Worm (Caenorhabditis elegans) whole organism, L4 larva: ENCODE data around the gene clec-151.

Source experiments
- D1046.2 ChIP-seq: fragments of 200-800 bp; sonication (Bioruptor generic); IDR thresholded peaks from 2 replicates; pipeline ENCODE4 v1.3.6; 2022; ENCODE audit warnings: missing genetic modification characterization, missing compliant biosample characterization
- Y105C5A.15 ChIP-seq: fragments of 200-800 bp; sonication (Bioruptor generic); IDR thresholded peaks from 2 replicates; pipeline ENCODE4 v1.3.6; 2022; ENCODE audit warnings: missing genetic modification characterization, missing compliant biosample characterization
- ZK337.2 ChIP-seq: fragments of 200-800 bp; sonication (Bioruptor generic); IDR thresholded peaks from 2 replicates; pipeline ENCODE4 v1.3.6; 2022; ENCODE audit warnings: missing genetic modification reagents, missing genetic modification characterization, missing compliant biosample characterization
- aha-1 ChIP-seq: fragments of 150-350 bp; peaks from one replicate; lab custom pipeline; 2014; ENCODE audit warnings: missing biosample characterization, missing genetic modification characterization
- arid-1 ChIP-seq: fragments of 200-800 bp; sonication (Bioruptor generic); conservative IDR thresholded peaks from 2 replicates; pipeline ENCODE4 v1.3.6; 2022; ENCODE audit warnings: missing genetic modification reagents, missing genetic modification characterization, missing compliant biosample characterization
- ceh-44 ChIP-seq: fragments of 200-800 bp; sonication (Bioruptor generic); IDR thresholded peaks from 2 replicates; pipeline ENCODE4 v1.3.6; 2022; ENCODE audit warnings: missing genetic modification reagents, missing genetic modification characterization, missing compliant biosample characterization
- ceh-82 ChIP-seq: sonication (generic microtip); optimal IDR thresholded peaks from 2 replicates; lab custom pipeline; 2017; ENCODE audit warnings: missing biosample characterization, missing genetic modification characterization
- ces-1 ChIP-seq: fragments of 150-350 bp; sonication (generic microtip); optimal IDR thresholded peaks from 4 replicates; lab custom pipeline; 2014; ENCODE audit warnings: missing biosample characterization, missing genetic modification reagents, missing genetic modification characterization
- ctbp-1 ChIP-seq: fragments of 200-800 bp; sonication (Bioruptor generic); IDR thresholded peaks from 2 replicates; pipeline ENCODE4 v1.3.6; 2022; ENCODE audit warnings: missing genetic modification reagents, missing genetic modification characterization, missing compliant biosample characterization
- daf-16 ChIP-seq, 3 experiments: sonication (generic microtip); optimal IDR thresholded peaks; 2 replicates each; lab custom pipeline; 2016 to 2017; ENCODE audit warnings: missing genetic modification characterization in 3 of 3, missing genetic modification reagents in 3 of 3, mild to moderate bottlenecking in 2 of 3, missing compliant biosample characterization in 2 of 3, missing biosample characterization in 1 of 3, moderate library complexity in 1 of 3
- dmd-8 ChIP-seq: fragments of 200-800 bp; sonication (Bioruptor generic); IDR thresholded peaks from 2 replicates; pipeline ENCODE4 v1.3.6; 2022; ENCODE audit warnings: missing genetic modification characterization, missing compliant biosample characterization
- fkh-10 ChIP-seq: fragments of 150-350 bp; optimal IDR thresholded peaks from 2 replicates; lab custom pipeline; 2014; ENCODE audit warnings: missing biosample characterization, missing genetic modification reagents, missing genetic modification characterization
- fos-1 ChIP-seq: fragments of 150-350 bp; optimal IDR thresholded peaks from 2 replicates; lab custom pipeline; 2014; ENCODE audit warnings: missing biosample characterization, missing genetic modification characterization
- hif-1 ChIP-seq, 2 experiments: sonication (generic microtip); optimal IDR thresholded peaks; 2 replicates each; lab custom pipeline; 2016 to 2017; ENCODE audit warnings: missing compliant biosample characterization in 2 of 2, missing genetic modification characterization in 2 of 2, missing genetic modification reagents in 2 of 2, missing genotype in 2 of 2, mild to moderate bottlenecking in 1 of 2
- hlh-11 ChIP-seq: fragments of 200-800 bp; sonication (Bioruptor generic); optimal IDR thresholded peaks from 2 replicates; lab custom pipeline; 2018; ENCODE audit warnings: mild to moderate bottlenecking, missing genetic modification characterization, missing compliant biosample characterization
- hlh-30 ChIP-seq: sonication (generic microtip); optimal IDR thresholded peaks from 2 replicates; lab custom pipeline; 2017; ENCODE audit warnings: antibody characterized with exemption, mild to moderate bottlenecking, missing genetic modification characterization, missing compliant biosample characterization; ENCODE audit not compliant: insufficient read depth
- jun-1 ChIP-seq: fragments of 150-350 bp; optimal IDR thresholded peaks from 2 replicates; lab custom pipeline; 2014; ENCODE audit warnings: missing biosample characterization, missing genetic modification reagents, missing genetic modification characterization
- lsy-2 ChIP-seq, 2 experiments: fragments of 150-350 bp in 1 of 2; sonication (generic microtip) in 1 of 2; optimal IDR thresholded peaks; 2 replicates each; lab custom pipeline; 2014 to 2017; ENCODE audit warnings: missing biosample characterization in 2 of 2, missing genetic modification characterization in 2 of 2
- mep-1 ChIP-seq: fragments of 150-350 bp; sonication (generic microtip); optimal IDR thresholded peaks from 3 replicates; lab custom pipeline; 2014; ENCODE audit warnings: missing biosample characterization, missing genetic modification characterization
- mes-2 ChIP-seq: sonication (generic microtip); optimal IDR thresholded peaks from 2 replicates; lab custom pipeline; 2016; ENCODE audit warnings: missing genotype, mild to moderate bottlenecking, missing genetic modification characterization, missing compliant biosample characterization; ENCODE audit not compliant: poor library complexity, severe bottlenecking
- mxl-2 ChIP-seq: fragments of 200-800 bp; sonication (Bioruptor generic); conservative IDR thresholded peaks from 2 replicates; pipeline ENCODE4 v1.3.6; 2022; ENCODE audit warnings: missing genetic modification reagents, missing genetic modification characterization, missing compliant biosample characterization
- nhr-10 ChIP-seq: fragments of 150-350 bp; optimal IDR thresholded peaks from 2 replicates; lab custom pipeline; 2014; ENCODE audit warnings: missing biosample characterization, missing genetic modification characterization
- nhr-28 ChIP-seq: fragments of 150-350 bp; optimal IDR thresholded peaks from 2 replicates; lab custom pipeline; 2014; ENCODE audit warnings: missing biosample characterization, missing genetic modification characterization
- nhr-48 ChIP-seq: sonication (generic microtip); optimal IDR thresholded peaks from 2 replicates; lab custom pipeline; 2016; ENCODE audit warnings: mild to moderate bottlenecking, missing genetic modification characterization, missing compliant biosample characterization
- rbr-2 ChIP-seq: sonication (generic microtip); optimal IDR thresholded peaks from 2 replicates; lab custom pipeline; 2016; ENCODE audit warnings: missing genotype, missing genetic modification characterization, missing compliant biosample characterization
- set-16 ChIP-seq: fragments of 200-800 bp; sonication (Bioruptor generic); IDR thresholded peaks from 2 replicates; pipeline ENCODE4 v1.3.6; 2022; ENCODE audit warnings: missing genetic modification reagents, missing genetic modification characterization, missing compliant biosample characterization
- snpc-1.2 ChIP-seq: fragments of 200-800 bp; sonication (Bioruptor generic); IDR thresholded peaks from 2 replicates; pipeline ENCODE4 v1.3.6; 2022; ENCODE audit warnings: missing genetic modification reagents, missing genetic modification characterization, missing compliant biosample characterization
- unc-62 ChIP-seq, 3 experiments: fragments of 150-350 bp in 1 of 3; sonication (generic microtip); optimal IDR thresholded peaks in 2 of 3; peaks in 1 of 3; 1 replicate in 1 of 3; 2 replicates in 2 of 3; lab custom pipeline; 2014 to 2017; ENCODE audit warnings: missing biosample characterization in 3 of 3, missing genetic modification characterization in 3 of 3, missing genetic modification reagents in 3 of 3, missing genotype in 1 of 3
- zfp-2 ChIP-seq: sonication (generic microtip); optimal IDR thresholded peaks from 2 replicates; lab custom pipeline; 2016; ENCODE audit warnings: mild to moderate bottlenecking, missing genetic modification characterization, missing compliant biosample characterization
- zfp-3 ChIP-seq: fragments of 200-800 bp; sonication (Bioruptor generic); conservative IDR thresholded peaks from 2 replicates; pipeline ENCODE4 v1.3.6; 2022; ENCODE audit warnings: missing genetic modification reagents, missing genetic modification characterization, missing compliant biosample characterization
- zip-2 ChIP-seq: fragments of 150-350 bp; optimal IDR thresholded peaks from 2 replicates; lab custom pipeline; 2014; ENCODE audit warnings: missing biosample characterization, missing genetic modification characterization

Gene clec-151

DNA sequence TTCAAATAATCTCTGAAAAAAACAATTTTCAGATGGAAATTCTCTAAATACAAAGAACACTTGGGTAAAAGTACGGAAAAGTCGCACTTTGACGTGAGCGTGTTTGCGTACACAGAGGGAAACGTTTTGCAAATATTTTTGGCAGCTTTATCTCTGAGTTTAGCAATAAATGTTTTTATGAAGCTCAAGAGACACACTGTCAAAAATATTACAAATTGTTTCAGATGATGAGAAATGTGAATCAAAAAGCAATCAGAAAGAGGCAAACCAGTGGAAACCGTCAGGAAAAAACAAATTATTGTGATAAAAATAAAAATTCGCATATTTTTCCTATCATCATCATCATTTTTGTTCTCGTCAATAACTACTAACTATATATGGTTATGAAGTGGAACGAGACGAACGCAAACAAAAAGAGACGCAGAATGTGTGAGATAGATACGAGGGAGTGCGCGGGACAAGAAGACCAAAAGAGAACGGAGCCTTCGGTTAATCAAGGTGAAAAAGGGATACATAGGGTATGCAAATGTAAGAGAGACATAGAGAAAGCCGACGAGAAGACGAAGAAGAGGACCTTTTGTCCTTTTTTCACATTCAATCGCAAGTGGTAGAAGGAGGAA, 15.8 kb upstream of the clec-151 start, which contains the start of gene sel-2:
Gene sel-2 (minus strand): TSS at position 51 of the 620 bp plus-strand sequence.
- TF ChIP-seq nhr-28 (tag; lab: Kevin White, UChicago) (peak; percentile 34), unc-62 (GFP tag; optimal IDR thresholded peaks at IDR 0.05 in 1 of 2; lab: Kevin White, UChicago) (peak in 1 of 2 experiments; percentile 34), unc-62 (tag; optimal IDR thresholded peaks at IDR 0.05; lab: Kevin White, UChicago) (no peak), nhr-48 (tag; lab: Kevin White, UChicago) (no peak), mep-1 (peak; percentile 25), dmd-8 (GFP tag; lab: Robert Waterston, UW) (no peak), daf-16 (GFP tag; optimal IDR thresholded peaks at IDR 0.05; lab: Kevin White, UChicago) (no peak), daf-16 (tag; optimal IDR thresholded peaks at IDR 0.05; lab: Kevin White, UChicago) (peak; percentile 60), hlh-30 (tag; lab: Kevin White, UChicago) (peak; percentile 11), fkh-10 (GFP tag; lab: Kevin White, UChicago) (peak; percentile 78), ctbp-1 (GFP tag; lab: Robert Waterston, UW) (no peak), rbr-2 (tag; lab: Kevin White, UChicago) (peak; percentile 31), mes-2 (tag; lab: Kevin White, UChicago) (peak; percentile 8), lsy-2 (tag; optimal IDR thresholded peaks at IDR 0.05; lab: Kevin White, UChicago) (peak in 1 of 2 experiments; percentile 34)

- no peak for TF ChIP-seq zip-2 (tag; lab: Kevin White, UChicago)
- TF ChIP-seq ceh-82 (tag; lab: Kevin White, UChicago), result no peak
- peak; percentile 26 for TF ChIP-seq hlh-11 (tag; lab: Kevin White, UChicago)
- peak in 1 of 2 experiments; percentile 97 for TF ChIP-seq unc-62 (GFP tag; optimal IDR thresholded peaks at IDR 0.05 in 1 of 2; lab: Kevin White, UChicago)
- TF ChIP-seq unc-62 (tag; optimal IDR thresholded peaks at IDR 0.05; lab: Kevin White, UChicago), result no peak
- TF ChIP-seq ceh-44 (GFP tag; lab: Robert Waterston, UW), result no peak
- TF ChIP-seq zfp-2 (tag; lab: Kevin White, UChicago), result no peak
- TF ChIP-seq mep-1, result no peak
Observed at ce11 chrIII:4616071-4616571, 12.1 kb upstream of the clec-151 start, which contains the start of gene lips-3. Gene lips-3 (plus strand): TSS chrIII:4616528.

ce11 chrIII:4622375-4623130, 5.7 kb upstream of the clec-151 start, which contains the start of gene lron-5:
Gene lron-5 (plus strand): TSS chrIII:4623029.
- TF ChIP-seq ceh-44 (GFP tag; lab: Robert Waterston, UW), result no peak
- peak; percentile 78 for TF ChIP-seq fkh-10 (GFP tag; lab: Kevin White, UChicago)
- no peak for TF ChIP-seq jun-1 (tag; lab: Kevin White, UChicago)
- peak; percentile 46 for TF ChIP-seq aha-1 (tag; lab: Kevin White, UChicago)
- no peak for TF ChIP-seq Y105C5A.15 (GFP tag; lab: Robert Waterston, UW)
- no peak for TF ChIP-seq nhr-10 (tag; lab: Kevin White, UChicago)
- TF ChIP-seq set-16 (GFP tag; lab: Robert Waterston, UW), result no peak
- peak in 1 of 2 experiments; percentile 91 for TF ChIP-seq unc-62 (GFP tag; optimal IDR thresholded peaks at IDR 0.05 in 1 of 2; lab: Kevin White, UChicago)
- no peak for TF ChIP-seq unc-62 (tag; optimal IDR thresholded peaks at IDR 0.05; lab: Kevin White, UChicago)
- TF ChIP-seq ZK337.2 (GFP tag; lab: Robert Waterston, UW), result no peak
- no peak for TF ChIP-seq hif-1 (tag; optimal IDR thresholded peaks at IDR 0.05; lab: Kevin White, UChicago)
- TF ChIP-seq zfp-3, result no peak
- TF ChIP-seq ces-1, result peak; percentile 28

DNA sequence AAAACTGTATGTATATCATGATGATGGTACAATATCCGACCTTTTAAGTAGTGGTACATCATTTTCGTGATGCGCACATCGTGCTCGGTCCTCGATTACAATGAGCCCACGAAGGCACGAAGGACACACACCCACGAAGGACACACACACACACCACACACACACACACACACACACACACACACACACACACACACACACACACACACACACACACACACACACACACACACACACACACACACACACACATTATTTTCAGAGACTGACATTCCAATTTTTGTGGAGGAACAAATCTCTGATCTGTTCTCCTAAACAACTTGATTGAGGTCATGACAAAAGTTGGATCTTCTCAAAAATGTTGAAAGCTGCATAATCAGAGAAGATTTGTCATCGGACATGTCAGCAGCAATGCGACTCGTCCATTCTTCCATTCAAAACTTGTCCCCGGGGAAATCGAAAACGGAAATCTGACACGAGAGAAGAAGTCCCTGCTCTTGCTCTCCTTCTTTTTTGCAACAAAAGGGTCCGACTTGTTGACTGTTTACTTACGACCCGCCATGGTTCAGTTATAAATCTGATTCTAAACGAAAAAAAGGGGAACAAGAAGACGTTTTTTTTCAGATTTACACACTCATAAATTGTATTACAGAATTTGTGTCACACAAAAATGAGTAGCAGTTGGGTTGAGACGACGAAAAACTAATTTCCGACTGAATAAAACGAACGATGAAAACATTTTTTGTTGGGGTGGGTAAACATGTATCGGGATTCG, 1.9 kb upstream of the clec-151 start:
- TF ChIP-seq D1046.2 (GFP tag; lab: Robert Waterston, UW) (no peak), fos-1 (tag; lab: Kevin White, UChicago) (no peak), unc-62 (GFP tag; optimal IDR thresholded peaks at IDR 0.05 in 1 of 2; lab: Kevin White, UChicago) (peak in 1 of 2 experiments; percentile 89), unc-62 (tag; optimal IDR thresholded peaks at IDR 0.05; lab: Kevin White, UChicago) (no peak), zfp-2 (tag; lab: Kevin White, UChicago) (no peak), aha-1 (tag; lab: Kevin White, UChicago) (no peak), arid-1 (GFP tag; lab: Robert Waterston, UW) (no peak), snpc-1.2 (GFP tag; lab: Robert Waterston, UW) (no peak), fkh-10 (GFP tag; lab: Kevin White, UChicago) (peak; percentile 91), mxl-2 (GFP tag; lab: Robert Waterston, UW) (no peak)
